Fruit fly (Drosophila melanogaster): ENCODE measurements around the gene CG42681.

Gene CG42681

dm6 chr2L:14697938-14698337 is 46.3 kb upstream of the CG42681 start (continued):
- TF ChIP-seq CG17359 (tag; optimal IDR thresholded peaks at IDR 0.05) (peak; percentile 9), bsh (GFP tag; optimal IDR thresholded peaks at IDR 0.05) (peak in 1 of 2 experiments; percentile 15), ab (GFP tag; optimal IDR thresholded peaks at IDR 0.05) (no peak), caup (GFP tag; optimal IDR thresholded peaks at IDR 0.05; ENCODE audit: severe bottlenecking) (no peak)

dm6 chr2L:14698980-14699379 is 45.2 kb upstream of the CG42681 start:
- TF ChIP-seq CG10431 (GFP tag; optimal IDR thresholded peaks at IDR 0.05) (peak; percentile 91), bbx (GFP tag; IDR thresholded peaks at IDR 0.05; ENCODE audit: partially characterized antibody) (no peak), vvl (GFP tag; IDR thresholded peaks at IDR 0.05) (peak; percentile 10; the same call in 1 of the 2 replicates)

- TF ChIP-seq scrt (GFP tag; optimal IDR thresholded peaks at IDR 0.05) (no peak), CG11085 (GFP tag; IDR thresholded peaks at IDR 0.05) (no peak), CG2678 (tag; optimal IDR thresholded peaks at IDR 0.05) (no peak), CG16779 (GFP tag; IDR thresholded peaks at IDR 0.05) (no peak), CG33213 (GFP tag; optimal IDR thresholded peaks at IDR 0.05) (no peak), Blimp-1 (GFP tag; optimal IDR thresholded peaks at IDR 0.05) (peak; percentile 11), CG1602 (GFP tag; optimal IDR thresholded peaks at IDR 0.05) (no peak), crol (GFP tag; IDR thresholded peaks at IDR 0.05) (peak; percentile 68), Hr78 (GFP tag; optimal IDR thresholded peaks at IDR 0.05) (peak in 1 of 2 experiments; percentile 10), Lim3 (GFP tag; IDR thresholded peaks at IDR 0.05) (no peak), CG30020 (tag; optimal IDR thresholded peaks at IDR 0.05) (no peak), MBD-R2 (GFP tag; IDR thresholded peaks at IDR 0.05) (no peak), CG2199 (GFP tag; IDR thresholded peaks at IDR 0.05) (peak; percentile 35; the same call in 1 of the 3 replicates), CG4617 (GFP tag; optimal IDR thresholded peaks at IDR 0.05; ENCODE audit: borderline replicate concordance) (no peak), Dip2 (GFP tag; IDR thresholded peaks at IDR 0.05) (no peak), Neu2 (GFP tag; optimal IDR thresholded peaks at IDR 0.05; ENCODE audit: borderline replicate concordance) (no peak), Chrac-16 (GFP tag; optimal IDR thresholded peaks at IDR 0.05) (no peak), CG15514 (GFP tag; optimal IDR thresholded peaks at IDR 0.05) (no peak), ci (GFP tag; IDR thresholded peaks at IDR 0.05) (0 out of 3 replicates have a peak, but pooled peaks have one; percentile 17), lab (GFP tag; optimal IDR thresholded peaks at IDR 0.05) (no peak), emc (GFP tag; optimal IDR thresholded peaks at IDR 0.05) (no peak), sd (tag; optimal IDR thresholded peaks at IDR 0.05) (peak; percentile 63), ewg (GFP tag; optimal IDR thresholded peaks at IDR 0.05) (no peak), nau (GFP tag; optimal IDR thresholded peaks at IDR 0.05) (peak; percentile 30), abd-A (tag; optimal IDR thresholded peaks at IDR 0.05) (peak; percentile 67), CG3838 (GFP tag; optimal IDR thresholded peaks at IDR 0.05) (no peak), Trl (optimal IDR thresholded peaks at IDR 0.05) (no peak), Trl (GFP tag; optimal IDR thresholded peaks at IDR 0.05) (no peak), CG6272 (GFP tag; IDR thresholded peaks at IDR 0.05) (no peak), E2f1 (GFP tag; IDR thresholded peaks at IDR 0.05) (no peak), Abd-B (GFP tag; optimal IDR thresholded peaks at IDR 0.05) (no peak), CG7357 (GFP tag; IDR thresholded peaks at IDR 0.05) (no peak), salm (tag; optimal IDR thresholded peaks at IDR 0.05) (peak; percentile 17), lmd (GFP tag; IDR thresholded peaks at IDR 0.05) (no peak), CG11398 (GFP tag; optimal IDR thresholded peaks at IDR 0.05) (no peak), Spps (tag; optimal IDR thresholded peaks at IDR 0.05) (no peak), CG11504 (tag; optimal IDR thresholded peaks at IDR 0.05) (peak; percentile 24), CG1792 (GFP tag; optimal IDR thresholded peaks at IDR 0.05) (no peak), hkb (optimal IDR thresholded peaks at IDR 0.05) (no peak), hkb (GFP tag; IDR thresholded peaks at IDR 0.05) (no peak)
Measured at dm6 chr2L:14699501-14700077, 44.6 kb upstream of the CG42681 start.

Measured in whole organism, embryonic.